Fruit fly (Drosophila melanogaster) Kc167 (cell line): ENCODE measurements around the gene CG43675.

Source experiments
- Sin3A ChIP-seq: fragments of >200 bp; optimal IDR thresholded peaks from 2 replicates; lab custom pipeline; 2018; ENCODE audit warnings: missing external identifiers
- h ChIP-seq: fragments of >200 bp; optimal IDR thresholded peaks from 3 replicates; lab custom pipeline; 2018; ENCODE audit warnings: missing external identifiers

DNA sequence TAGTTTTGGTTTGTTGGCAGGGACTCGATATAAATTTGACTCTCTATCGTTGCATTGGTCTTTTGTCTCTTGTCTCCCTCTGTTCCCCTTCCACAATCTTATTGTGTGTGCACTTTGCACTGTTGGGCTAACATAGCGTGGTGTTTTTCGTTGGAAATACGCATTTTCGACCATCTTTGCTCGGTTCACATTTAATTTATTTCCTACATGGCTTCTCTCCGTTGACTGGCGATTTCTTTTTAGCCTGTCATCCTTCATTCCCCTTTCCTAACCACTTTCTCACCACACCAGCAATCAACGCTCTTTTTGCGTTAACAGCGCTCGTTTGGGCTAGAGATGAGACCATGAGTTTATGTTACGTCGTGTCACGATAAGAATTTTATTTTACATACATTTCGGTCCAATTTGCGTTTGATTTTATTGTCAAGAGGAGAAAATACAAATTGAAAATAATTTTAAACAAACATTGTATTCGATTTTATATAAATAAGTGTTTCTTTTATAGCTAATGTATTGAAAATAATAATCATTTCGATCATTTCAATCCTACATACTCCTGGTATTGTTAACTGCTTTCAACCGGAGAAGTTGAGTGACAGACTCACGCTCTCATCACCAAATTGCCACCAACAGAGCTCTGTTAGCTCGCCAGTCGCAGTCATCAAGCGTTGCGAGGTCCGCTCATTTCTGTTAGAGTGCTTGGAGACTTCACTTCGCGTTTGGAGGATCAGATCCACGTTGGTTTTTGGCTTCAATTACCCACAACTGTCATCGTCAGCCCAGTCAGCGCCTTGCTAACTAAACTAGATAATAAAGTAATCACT is 13.9 kb upstream of the CG43675 start:
- TF ChIP-seq h (lab: Kevin White, UChicago), result no peak
- TF ChIP-seq Sin3A (lab: Kevin White, UChicago), result no peak
